Fruit fly (Drosophila melanogaster) whole organism, embryonic: ENCODE measurements around the gene CG46397.

Source experiments
- Bgb ChIP-seq: fragments of 200-800 bp; sonication (Bioruptor generic); IDR thresholded peaks from 2 replicates; pipeline ENCODE4 v1.3.6; 2022; ENCODE audit warnings: missing biosample characterization, missing genetic modification characterization; ENCODE audit not compliant: partially characterized antibody
- CG10147 ChIP-seq: fragments of 200-800 bp; sonication (Bioruptor generic); optimal IDR thresholded peaks from 2 replicates; lab custom pipeline; 2019; ENCODE audit warnings: missing biosample characterization, mild to moderate bottlenecking, missing genetic modification characterization, moderate library complexity
- CG10543 ChIP-seq: fragments of 200-800 bp; sonication (Bioruptor generic); optimal IDR thresholded peaks from 3 replicates; lab custom pipeline; 2017; ENCODE audit warnings: missing biosample characterization, mild to moderate bottlenecking, missing genetic modification characterization, moderate library complexity
- CG11695 ChIP-seq: fragments of 200-800 bp; sonication (Bioruptor generic); IDR thresholded peaks from 3 replicates; pipeline ENCODE4 v1.3.6; 2022; ENCODE audit warnings: missing biosample characterization, missing genetic modification characterization
- CG11696 ChIP-seq: fragments of 200-800 bp; sonication (Bioruptor generic); IDR thresholded peaks from 2 replicates; pipeline ENCODE4 v1.3.6; 2022; ENCODE audit warnings: missing biosample characterization, missing genetic modification characterization
- CG12071 ChIP-seq: fragments of 200-800 bp; sonication (Bioruptor generic); optimal IDR thresholded peaks from 3 replicates; lab custom pipeline; 2018; ENCODE audit warnings: missing biosample characterization, mild to moderate bottlenecking, missing genetic modification characterization
- CG12299 ChIP-seq: fragments of 200-800 bp; sonication (Bioruptor generic); optimal IDR thresholded peaks from 2 replicates; lab custom pipeline; 2018; ENCODE audit warnings: missing biosample characterization, mild to moderate bottlenecking, missing genetic modification characterization
- CG12659 ChIP-seq: fragments of 200-800 bp; sonication (Bioruptor generic); optimal IDR thresholded peaks from 3 replicates; lab custom pipeline; 2017; ENCODE audit warnings: mild to moderate bottlenecking, missing biosample characterization, missing genetic modification reagents, missing genetic modification characterization
- CG12769 ChIP-seq: fragments of 200-800 bp; sonication (Bioruptor generic); optimal IDR thresholded peaks from 2 replicates; lab custom pipeline; 2019; ENCODE audit warnings: missing biosample characterization, mild to moderate bottlenecking, missing genetic modification characterization, moderate library complexity
- CG13424 ChIP-seq: fragments of 200-800 bp; sonication (Bioruptor generic); optimal IDR thresholded peaks from 2 replicates; lab custom pipeline; 2019; ENCODE audit warnings: missing biosample characterization, mild to moderate bottlenecking, missing genetic modification characterization, moderate library complexity
- CG13624 ChIP-seq: fragments of 200-800 bp; sonication (Bioruptor generic); optimal IDR thresholded peaks from 2 replicates; lab custom pipeline; 2016; ENCODE audit warnings: missing biosample characterization, missing genetic modification characterization
- CG16863 ChIP-seq: fragments of 200-800 bp; sonication (Bioruptor generic); optimal IDR thresholded peaks from 3 replicates; lab custom pipeline; 2016; ENCODE audit warnings: missing biosample characterization, missing genetic modification characterization
- CG17829 ChIP-seq: fragments of 200-800 bp; optimal IDR thresholded peaks from 2 replicates; lab custom pipeline; 2019; ENCODE audit warnings: missing biosample characterization, mild to moderate bottlenecking, missing genetic modification characterization, moderate library complexity
- CG18599 ChIP-seq: fragments of 200-800 bp; sonication (Bioruptor generic); optimal IDR thresholded peaks from 3 replicates; lab custom pipeline; 2017; ENCODE audit warnings: missing biosample characterization, missing genetic modification characterization, mild to moderate bottlenecking, moderate library complexity, missing genetic modification reagents
- CG2120 ChIP-seq: fragments of 200-800 bp; sonication (Bioruptor generic); optimal IDR thresholded peaks from 3 replicates; lab custom pipeline; 2016; ENCODE audit warnings: missing biosample characterization, missing genetic modification characterization
- CG30403 ChIP-seq: fragments of 200-800 bp; sonication (Bioruptor generic); optimal IDR thresholded peaks from 3 replicates; lab custom pipeline; 2016; ENCODE audit warnings: missing biosample characterization, missing genetic modification characterization
- CG3847 ChIP-seq: fragments of 200-800 bp; sonication (Bioruptor generic); IDR thresholded peaks from 2 replicates; pipeline ENCODE4 v1.3.6; 2022; ENCODE audit warnings: missing biosample characterization, missing genetic modification characterization
- CG4360 ChIP-seq: fragments of 200-800 bp; sonication (Bioruptor generic); IDR thresholded peaks from 2 replicates; pipeline ENCODE4 v1.3.6; 2022; ENCODE audit warnings: missing biosample characterization, missing genetic modification characterization
- CG8290 ChIP-seq, 3 experiments: fragments of 200-800 bp; sonication (Bioruptor generic); optimal IDR thresholded peaks; 2 replicates each; lab custom pipeline; 2016 to 2019; ENCODE audit warnings: missing biosample characterization in 3 of 3, missing genetic modification characterization in 3 of 3, mild to moderate bottlenecking in 2 of 3, moderate library complexity in 1 of 3
- HLH54F ChIP-seq: fragments of 200-800 bp; sonication (Bioruptor generic); optimal IDR thresholded peaks from 3 replicates; lab custom pipeline; 2016; ENCODE audit warnings: missing biosample characterization, missing genetic modification characterization
- Med ChIP-seq: fragments of 200-800 bp; sonication (Bioruptor generic); peaks from one replicate; lab custom pipeline; 2016; ENCODE audit warnings: missing biosample characterization, missing genetic modification characterization, mild to moderate bottlenecking, inconsistent platforms, moderate library complexity
- NK7.1 ChIP-seq: fragments of 200-800 bp; sonication (Bioruptor generic); optimal IDR thresholded peaks from 3 replicates; lab custom pipeline; 2016; ENCODE audit warnings: missing biosample characterization, missing genetic modification characterization
- Optix ChIP-seq: fragments of 200-800 bp; sonication (Bioruptor generic); IDR thresholded peaks from 3 replicates; pipeline ENCODE4 v1.3.6; 2022; ENCODE audit warnings: missing biosample characterization, missing genetic modification characterization
- Pdp1 ChIP-seq, 2 experiments: fragments of 200-800 bp; sonication (Bioruptor generic); optimal IDR thresholded peaks; 3 replicates each; lab custom pipeline; 2016; ENCODE audit warnings: missing biosample characterization in 2 of 2, missing genetic modification characterization in 2 of 2, mild to moderate bottlenecking in 1 of 2, moderate library complexity in 1 of 2
- ara ChIP-seq: fragments of 200-800 bp; sonication (Bioruptor generic); IDR thresholded peaks from 2 replicates; pipeline ENCODE4 v1.3.6; 2022; ENCODE audit warnings: missing biosample characterization, missing genetic modification characterization
- exex ChIP-seq: fragments of 200-800 bp; sonication (Bioruptor generic); optimal IDR thresholded peaks from 4 replicates; lab custom pipeline; 2018; ENCODE audit warnings: missing biosample characterization, mild to moderate bottlenecking, missing genetic modification characterization, moderate library complexity
- ftz-f1 ChIP-seq: fragments of 200-800 bp; sonication (Bioruptor generic); optimal IDR thresholded peaks from 2 replicates; lab custom pipeline; 2016; ENCODE audit warnings: missing biosample characterization, missing genetic modification characterization
- gce ChIP-seq: fragments of 200-800 bp; sonication (Bioruptor generic); IDR thresholded peaks from 3 replicates; pipeline ENCODE4 v1.3.6; 2022; ENCODE audit warnings: missing biosample characterization, missing genetic modification characterization
- gem ChIP-seq: fragments of 200-800 bp; sonication (Bioruptor generic); optimal IDR thresholded peaks from 2 replicates; lab custom pipeline; 2019; ENCODE audit warnings: missing biosample characterization, mild to moderate bottlenecking, missing genetic modification characterization, moderate library complexity
- grn ChIP-seq: fragments of 200-800 bp; sonication (Bioruptor generic); optimal IDR thresholded peaks from 3 replicates; lab custom pipeline; 2017; ENCODE audit warnings: missing biosample characterization, missing genetic modification characterization
- her ChIP-seq: fragments of 200-800 bp; sonication (Bioruptor generic); optimal IDR thresholded peaks from 2 replicates; lab custom pipeline; 2016; ENCODE audit warnings: missing biosample characterization, missing genetic modification characterization
- hth ChIP-seq: fragments of >200 bp; optimal IDR thresholded peaks from 2 replicates; lab custom pipeline; 2017; ENCODE audit warnings: inconsistent platforms
- lilli ChIP-seq: fragments of 200-800 bp; sonication (Bioruptor generic); optimal IDR thresholded peaks from 3 replicates; lab custom pipeline; 2016; ENCODE audit warnings: missing biosample characterization, missing genetic modification characterization
- maf-S ChIP-seq: fragments of 200-800 bp; sonication (Bioruptor generic); optimal IDR thresholded peaks from 2 replicates; lab custom pipeline; 2016; ENCODE audit warnings: missing biosample characterization, missing genetic modification characterization
- mam ChIP-seq: fragments of 200-800 bp; sonication (Bioruptor generic); optimal IDR thresholded peaks from 3 replicates; lab custom pipeline; 2016; ENCODE audit warnings: missing biosample characterization, missing genetic modification characterization
- otp ChIP-seq: fragments of 200-800 bp; sonication (Bioruptor generic); IDR thresholded peaks from 3 replicates; pipeline ENCODE4, ENCODE4 v1.3.6; 2022; ENCODE audit warnings: missing biosample characterization, missing genetic modification characterization
- pros ChIP-seq: fragments of 200-800 bp; sonication (Bioruptor generic); optimal IDR thresholded peaks from 3 replicates; lab custom pipeline; 2019; ENCODE audit warnings: missing biosample characterization, mild to moderate bottlenecking, missing genetic modification characterization, moderate library complexity
- ranshi ChIP-seq: fragments of 200-800 bp; sonication (Bioruptor generic); IDR thresholded peaks from 2 replicates; pipeline ENCODE4 v1.3.6; 2022; ENCODE audit warnings: missing biosample characterization, missing genetic modification characterization
- ro ChIP-seq: fragments of 200-800 bp; sonication (Bioruptor generic); IDR thresholded peaks from 2 replicates; pipeline ENCODE4 v1.3.6; 2022; ENCODE audit warnings: missing biosample characterization, missing genetic modification characterization
- row ChIP-seq: fragments of 200-800 bp; sonication (Bioruptor generic); IDR thresholded peaks from 3 replicates; pipeline ENCODE4 v1.3.6; 2022; ENCODE audit warnings: missing biosample characterization, missing genetic modification characterization
- sens ChIP-seq: fragments of 200-800 bp; sonication (Bioruptor generic); peaks from one replicate; lab custom pipeline; 2016; ENCODE audit warnings: missing biosample characterization, missing genetic modification characterization
- sens-2 ChIP-seq: fragments of 200-800 bp; sonication (Bioruptor generic); IDR thresholded peaks from 2 replicates; pipeline ENCODE4 v1.3.6; 2022; ENCODE audit warnings: missing biosample characterization, missing genetic modification characterization
- slbo ChIP-seq: fragments of 200-800 bp; sonication (Bioruptor generic); IDR thresholded peaks from 2 replicates; pipeline ENCODE4 v1.3.6; 2022; ENCODE audit warnings: missing biosample characterization, missing genetic modification characterization
- ssp ChIP-seq: fragments of 200-800 bp; sonication (Bioruptor generic); IDR thresholded peaks from 2 replicates; pipeline ENCODE4 v1.3.6; 2022; ENCODE audit warnings: missing biosample characterization, missing genetic modification characterization
- wdn ChIP-seq: fragments of 200-800 bp; sonication (Bioruptor generic); IDR thresholded peaks from 2 replicates; pipeline ENCODE4 v1.3.6; 2022; ENCODE audit warnings: missing biosample characterization, missing genetic modification characterization
- wek ChIP-seq: fragments of 200-800 bp; sonication (Bioruptor generic); optimal IDR thresholded peaks from 3 replicates; lab custom pipeline; 2018; ENCODE audit warnings: missing biosample characterization, mild to moderate bottlenecking, missing genetic modification characterization, moderate library complexity

The CG46397 gene

dm6 chr2L:8952194-8953037, 5.3 kb downstream of the CG46397 start (continued):
- TF ChIP-seq exex (tag; lab: Kevin White, UChicago) (peak; percentile 97), CG12071 (GFP tag; lab: Kevin White, UChicago) (peak; percentile 30), CG17829 (tag; lab: Kevin White, UChicago) (peak; percentile 14), CG30403 (GFP tag; lab: Kevin White, UChicago) (peak; percentile 34), CG16863 (GFP tag; lab: Kevin White, UChicago) (peak; percentile 6), wek (peak; percentile 10), gem (tag; lab: Kevin White, UChicago) (peak; percentile 61), sens-2 (GFP tag; lab: Robert Waterston, UW) (no peak), Pdp1 (GFP tag; optimal IDR thresholded peaks at IDR 0.05; lab: Kevin White, UChicago) (peak; percentile 7 to 25), CG12659 (GFP tag; lab: Kevin White, UChicago) (peak; percentile 33), HLH54F (GFP tag; lab: Kevin White, UChicago) (peak; percentile 49), NK7.1 (GFP tag; lab: Kevin White, UChicago) (no peak), CG10147 (GFP tag; lab: Kevin White, UChicago) (no peak), ranshi (GFP tag; lab: Robert Waterston, UW) (no peak; the same call in 1 of the 2 replicates), maf-S (GFP tag; lab: Kevin White, UChicago) (no peak), hth (lab: Kevin White, UChicago) (no peak), ro (GFP tag; lab: Robert Waterston, UW) (no peak)

dm6 chr2L:8955597-8956335, 8.7 kb downstream of the CG46397 start:
- TF ChIP-seq CG18599 (peak; percentile 38), sens (GFP tag; lab: Kevin White, UChicago) (peak; percentile 19), Bgb (GFP tag; lab: Robert Waterston, UW) (no peak), slbo (GFP tag; lab: Robert Waterston, UW) (peak; percentile 53), CG8290 (GFP tag; optimal IDR thresholded peaks at IDR 0.05; lab: Kevin White, UChicago) (no peak), CG8290 (tag; optimal IDR thresholded peaks at IDR 0.05; lab: Kevin White, UChicago) (peak in 1 of 2 experiments; percentile 60), ssp (GFP tag; lab: Robert Waterston, UW) (no peak), CG11695 (GFP tag; lab: Robert Waterston, UW) (peak; percentile 42; the same call in 1 of the 3 replicates), CG2120 (peak; percentile 27), CG10543 (GFP tag; lab: Kevin White, UChicago) (peak; percentile 1), pros (GFP tag; lab: Kevin White, UChicago) (no peak), CG11696 (GFP tag; lab: Robert Waterston, UW) (no peak), CG12299 (tag; lab: Kevin White, UChicago) (no peak), her (peak; percentile 4), ara (no peak), ftz-f1 (GFP tag; lab: Kevin White, UChicago) (no peak), CG3847 (0 out of 2 replicates have a peak, but pooled peaks have one; percentile 26), gce (GFP tag; lab: Robert Waterston, UW) (no peak), grn (GFP tag; lab: Kevin White, UChicago) (peak; percentile 34), exex (tag; lab: Kevin White, UChicago) (no peak), lilli (peak; percentile 2), CG12769 (peak; percentile 40), otp (GFP tag; lab: Robert Waterston, UW) (0 out of 3 replicates have a peak, but pooled peaks have one; percentile 18), row (GFP tag; lab: Robert Waterston, UW) (peak; percentile 38; the same call in 2 of the 3 replicates), wdn (GFP tag; lab: Robert Waterston, UW) (peak; percentile 19; the same call in 1 of the 2 replicates), CG13424 (tag; lab: Kevin White, UChicago) (no peak), gem (tag; lab: Kevin White, UChicago) (peak; percentile 38), Optix (no peak), CG13624 (no peak), CG4360 (GFP tag; lab: Robert Waterston, UW) (no peak), Med (GFP tag; lab: Kevin White, UChicago) (peak; percentile 73), mam (GFP tag; lab: Kevin White, UChicago) (no peak), Pdp1 (GFP tag; optimal IDR thresholded peaks at IDR 0.05; lab: Kevin White, UChicago) (peak in 1 of 2 experiments; percentile 15)
